Worm (Caenorhabditis elegans): Measurements from ENCODE around the gene xbx-9.

The xbx-9 gene

DNA sequence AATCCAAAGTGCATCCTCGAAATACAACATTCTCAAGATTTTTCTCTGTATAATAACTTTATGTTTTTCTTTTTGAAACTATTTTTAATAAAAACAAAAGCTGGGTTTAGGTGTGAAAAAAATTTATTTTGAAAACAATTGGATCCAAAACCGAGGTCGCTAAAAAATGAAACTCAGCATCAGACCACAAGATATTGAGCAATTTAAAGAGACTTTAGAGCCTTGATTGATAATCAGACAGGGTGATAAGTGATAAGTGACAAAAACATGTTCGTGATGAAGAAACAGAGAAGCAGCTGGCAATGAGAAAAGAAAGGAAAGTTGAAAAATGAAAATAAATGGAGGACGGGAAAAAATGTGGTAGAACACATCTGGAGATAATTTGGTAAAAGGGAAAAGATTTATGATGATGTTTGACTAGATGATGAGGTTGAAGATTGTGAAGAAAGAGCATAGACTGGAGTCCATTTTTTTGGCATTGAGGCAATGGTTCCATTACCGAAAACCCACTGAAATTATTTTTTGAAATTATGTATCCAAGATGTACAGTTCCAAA, 17.6 kb downstream of the xbx-9 start, which contains the start of gene C15C8.6:
C15C8.6 (minus strand) TSS at position 51 of the 556 bp plus-strand sequence.
- TF ChIP-seq nhr-12 (tag; optimal IDR thresholded peaks at IDR 0.05): no peak
- TF ChIP-seq aly-2 (tag; optimal IDR thresholded peaks at IDR 0.05): no peak
- TF ChIP-seq crh-2 (tag; optimal IDR thresholded peaks at IDR 0.05): no peak
- TF ChIP-seq ztf-1 (GFP tag; conservative IDR thresholded peaks at IDR 0.05): no peak
- no peak for TF ChIP-seq unc-55 (GFP tag; optimal IDR thresholded peaks at IDR 0.05)
- no peak for TF ChIP-seq nhr-129 (tag; optimal IDR thresholded peaks at IDR 0.05)
- TF ChIP-seq ztf-11 (tag; optimal IDR thresholded peaks at IDR 0.05): no peak
- TF ChIP-seq sem-4 (tag; optimal IDR thresholded peaks at IDR 0.05): no peak
- no peak for TF ChIP-seq nhr-6 (tag; optimal IDR thresholded peaks at IDR 0.05)
- TF ChIP-seq mdl-1 (tag; optimal IDR thresholded peaks at IDR 0.05): no peak

DNA sequence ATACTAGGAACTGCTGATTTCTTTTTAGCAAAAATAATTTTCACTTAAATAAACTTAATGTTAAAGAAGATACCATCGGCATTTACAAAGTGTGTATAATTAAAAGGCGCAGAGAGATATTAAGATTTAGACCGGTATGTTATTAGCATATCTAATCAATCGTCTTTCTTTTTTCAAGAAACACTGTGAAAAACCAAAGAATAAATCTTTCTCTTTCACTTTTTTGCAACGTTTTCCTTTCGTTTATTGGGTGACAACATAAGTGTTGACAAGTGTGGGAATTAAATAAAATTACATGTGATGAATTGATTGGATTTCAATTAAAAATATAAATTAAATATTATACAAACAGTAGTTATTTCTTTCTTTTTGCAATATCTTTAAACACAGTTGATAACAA, 18.4 kb downstream of the xbx-9 start, which contains the start of gene C15C8.8:
C15C8.8 (minus strand) TSS at position 101 of the 400 bp plus-strand sequence.
- TF ChIP-seq aly-2 (tag; optimal IDR thresholded peaks at IDR 0.05): no peak
- TF ChIP-seq C34F6.9 (tag; optimal IDR thresholded peaks at IDR 0.05): no peak
- TF ChIP-seq gmeb-1 (tag; optimal IDR thresholded peaks at IDR 0.05): no peak
- TF ChIP-seq nhr-11 (tag; optimal IDR thresholded peaks at IDR 0.05): no peak
- TF ChIP-seq ZK546.5 (tag; optimal IDR thresholded peaks at IDR 0.05): no peak
- TF ChIP-seq snpc-4 (tag; optimal IDR thresholded peaks at IDR 0.05): no peak
- no peak for TF ChIP-seq dmd-4 (tag; optimal IDR thresholded peaks at IDR 0.05)
- TF ChIP-seq nhr-77 (tag; optimal IDR thresholded peaks at IDR 0.05): no peak
- TF ChIP-seq R02D3.7 (tag; optimal IDR thresholded peaks at IDR 0.05): no peak

- TF ChIP-seq fos-1 (tag; optimal IDR thresholded peaks at IDR 0.05) (no peak), nhr-237 (tag; optimal IDR thresholded peaks at IDR 0.05) (no peak), zag-1 (tag; optimal IDR thresholded peaks at IDR 0.05) (no peak), ceh-16 (tag; optimal IDR thresholded peaks at IDR 0.05) (no peak), nhr-12 (tag; optimal IDR thresholded peaks at IDR 0.05) (no peak), blmp-1 (tag; optimal IDR thresholded peaks at IDR 0.05; ENCODE audit: insufficient read depth) (no peak), ztf-1 (GFP tag; conservative IDR thresholded peaks at IDR 0.05) (no peak), nhr-6 (tag; optimal IDR thresholded peaks at IDR 0.05) (no peak), ZK546.5 (tag; optimal IDR thresholded peaks at IDR 0.05) (no peak), sma-9 (GFP tag; optimal IDR thresholded peaks at IDR 0.05) (no peak), sma-9 (tag; optimal IDR thresholded peaks at IDR 0.05) (no peak), nhr-129 (tag; optimal IDR thresholded peaks at IDR 0.05) (no peak), lsy-2 (tag; optimal IDR thresholded peaks at IDR 0.05) (no peak)
These were observed 20.8 kb downstream of the xbx-9 start, which contains the start of gene gpa-13 for ce11 chrV:12754839-12755238. gpa-13 (minus strand) TSS chrV:12754939.

DNA sequence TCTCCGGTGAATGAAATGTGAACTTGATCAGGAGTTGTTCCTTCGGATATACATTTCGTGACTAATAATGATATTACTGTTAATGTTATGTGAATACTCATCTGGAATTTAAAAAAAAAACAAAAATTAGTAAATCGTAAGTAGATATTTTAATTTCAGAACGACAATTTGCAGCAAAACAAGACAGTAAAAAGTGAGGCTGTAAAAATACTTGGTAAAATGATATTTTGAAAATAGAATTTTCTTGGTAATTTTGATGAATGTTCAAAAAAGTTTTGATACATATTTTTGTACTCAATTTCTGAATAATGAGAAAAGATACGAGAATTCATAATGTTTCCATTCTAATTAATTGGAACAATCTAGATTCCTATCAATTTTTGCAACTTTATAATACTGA, 25.7 kb downstream of the xbx-9 start, which contains the start of gene papl-1:
papl-1 (minus strand) TSS at position 101 of the 400 bp plus-strand sequence.
- TF ChIP-seq dmd-4 (tag; optimal IDR thresholded peaks at IDR 0.05) (no peak), R02D3.7 (tag; optimal IDR thresholded peaks at IDR 0.05) (no peak), lin-11 (tag; optimal IDR thresholded peaks at IDR 0.05) (no peak)

- TF ChIP-seq F13H6.1 (tag; optimal IDR thresholded peaks at IDR 0.05) (no peak), mbf-1 (tag; optimal IDR thresholded peaks at IDR 0.05) (no peak), nhr-23 (tag; optimal IDR thresholded peaks at IDR 0.05) (no peak), unc-55 (GFP tag; optimal IDR thresholded peaks at IDR 0.05) (no peak), nhr-11 (tag; optimal IDR thresholded peaks at IDR 0.05) (no peak), mdl-1 (tag; optimal IDR thresholded peaks at IDR 0.05) (no peak), aly-2 (tag; optimal IDR thresholded peaks at IDR 0.05) (no peak), mab-5 (tag; optimal IDR thresholded peaks at IDR 0.05) (no peak), dmd-4 (tag; optimal IDR thresholded peaks at IDR 0.05) (no peak)
These were observed 26.9 kb downstream of the xbx-9 start, which contains the start of gene F18E2.15 for ce11 chrV:12760913-12761312. F18E2.15 (minus strand) TSS chrV:12761013.

- TF ChIP-seq ZK546.5 (tag; optimal IDR thresholded peaks at IDR 0.05) (no peak), nhr-11 (tag; optimal IDR thresholded peaks at IDR 0.05) (no peak), C34F6.9 (tag; optimal IDR thresholded peaks at IDR 0.05) (peak; percentile 61), snpc-4 (tag; optimal IDR thresholded peaks at IDR 0.05) (no peak), blmp-1 (tag; optimal IDR thresholded peaks at IDR 0.05; ENCODE audit: insufficient read depth) (no peak), egl-27 (tag; optimal IDR thresholded peaks at IDR 0.05) (no peak), R02D3.7 (tag; optimal IDR thresholded peaks at IDR 0.05) (no peak), lsy-2 (tag; optimal IDR thresholded peaks at IDR 0.05) (peak; percentile 56 to 97), crh-2 (tag; optimal IDR thresholded peaks at IDR 0.05) (peak; percentile 35), nhr-129 (tag; optimal IDR thresholded peaks at IDR 0.05) (peak; percentile 76), ztf-1 (GFP tag; conservative IDR thresholded peaks at IDR 0.05) (no peak), ztf-4 (tag; optimal IDR thresholded peaks at IDR 0.05) (no peak), fos-1 (tag; optimal IDR thresholded peaks at IDR 0.05) (no peak)
These were observed 29.4 kb downstream of the xbx-9 start, which contains the start of the genes abcf-1 and scc-3 for ce11 chrV:12763291-12763995. abcf-1 (minus strand) TSS chrV:12763375. scc-3 (plus strand) TSS chrV:12763945.
